ENCODE assay signal across 5 fruit fly cellular contexts in genomic region chrX:13396378-13397099, dm6.
A peak's percentile ranks its signal among the peaks of the same experiment; 100 is the strongest.
TF ChIP-seq lines count a peak whose summit lies in the region.

Gene Bcat, plus strand, starts transcription at chrX:13396899.

TF ChIP-seq in whole organism, adult, 20 proteins besides CTCF, POLR2A, EP300 and RAD21 (continued from another document):
- TF ChIP-seq cnc (optimal IDR thresholded peaks at IDR 0.05; lab: Kevin White, UChicago) (no peak), pad (GFP tag; optimal IDR thresholded peaks at IDR 0.05; lab: Kevin White, UChicago) (peak; percentile 40)

TF ChIP-seq in whole organism, embryonic, 481 proteins besides CTCF, POLR2A, EP300 and RAD21 (continued from another document and continues in another):
- TF ChIP-seq nerfin-1 (tag; optimal IDR thresholded peaks at IDR 0.05; lab: Kevin White, UChicago) (peak; percentile 23), C15 (GFP tag; IDR thresholded peaks at IDR 0.05; lab: Robert Waterston, UW) (no peak), CG17361 (GFP tag; IDR thresholded peaks at IDR 0.05; lab: Robert Waterston, UW) (peak; percentile 93), CG5180 (GFP tag; optimal IDR thresholded peaks at IDR 0.05; lab: Kevin White, UChicago) (peak; percentile 44), CG42726 (GFP tag; IDR thresholded peaks at IDR 0.05; lab: Robert Waterston, UW; ENCODE audit: partially characterized antibody) (no peak), pnt (GFP tag; optimal IDR thresholded peaks at IDR 0.05; lab: Kevin White, UChicago) (peak; percentile 22), dan (GFP tag; IDR thresholded peaks at IDR 0.05; lab: Robert Waterston, UW) (no peak), fu2 (GFP tag; optimal IDR thresholded peaks at IDR 0.05; lab: Kevin White, UChicago) (no peak), CG7786 (GFP tag; optimal IDR thresholded peaks at IDR 0.05; lab: Kevin White, UChicago) (peak; percentile 19), D (optimal IDR thresholded peaks at IDR 0.05; lab: Kevin White, UChicago) (no peak), D (GFP tag; optimal IDR thresholded peaks at IDR 0.05; lab: Kevin White, UChicago) (peak; percentile 40), CG1529 (GFP tag; optimal IDR thresholded peaks at IDR 0.05; lab: Kevin White, UChicago) (peak; percentile 2), Xrp1 (GFP tag; IDR thresholded peaks at IDR 0.05; lab: Robert Waterston, UW) (peak; percentile 34; the same call in 1 of the 2 replicates), Jarid2 (GFP tag; optimal IDR thresholded peaks at IDR 0.05; lab: Kevin White, UChicago) (peak; percentile 53), fd96Cb (tag; optimal IDR thresholded peaks at IDR 0.05; lab: Kevin White, UChicago) (peak; percentile 60), Oli (tag; optimal IDR thresholded peaks at IDR 0.05; lab: Kevin White, UChicago) (peak; percentile 87), CG4360 (GFP tag; IDR thresholded peaks at IDR 0.05; lab: Robert Waterston, UW) (no peak), slbo (GFP tag; IDR thresholded peaks at IDR 0.05; lab: Robert Waterston, UW) (peak; percentile 71), Elba2 (GFP tag; optimal IDR thresholded peaks at IDR 0.05; lab: Kevin White, UChicago) (no peak), CG13424 (tag; optimal IDR thresholded peaks at IDR 0.05; lab: Kevin White, UChicago) (peak; percentile 81), Fer1 (GFP tag; optimal IDR thresholded peaks at IDR 0.05; lab: Kevin White, UChicago) (peak; percentile 64), Blimp-1 (GFP tag; optimal IDR thresholded peaks at IDR 0.05; lab: Kevin White, UChicago) (peak; percentile 40), Hr3 (GFP tag; optimal IDR thresholded peaks at IDR 0.05; lab: Kevin White, UChicago) (peak; percentile 72), cg (GFP tag; optimal IDR thresholded peaks at IDR 0.05; lab: Kevin White, UChicago) (peak; percentile 65), dmrt11E (tag; optimal IDR thresholded peaks at IDR 0.05; lab: Kevin White, UChicago) (no peak), CG30431 (GFP tag; optimal IDR thresholded peaks at IDR 0.05; lab: Kevin White, UChicago) (peak; percentile 41), NC2α (GFP tag; optimal IDR thresholded peaks at IDR 0.05; lab: Kevin White, UChicago) (peak; percentile 4), pita (GFP tag; optimal IDR thresholded peaks at IDR 0.05; lab: Kevin White, UChicago) (no peak), pum (GFP tag; optimal IDR thresholded peaks at IDR 0.05; lab: Kevin White, UChicago) (no peak), CG7839 (tag; optimal IDR thresholded peaks at IDR 0.05; lab: Kevin White, UChicago) (peak; percentile 83), CG17385 (GFP tag; optimal IDR thresholded peaks at IDR 0.05; lab: Kevin White, UChicago) (peak; percentile 74), ken (GFP tag; IDR thresholded peaks at IDR 0.05; lab: Robert Waterston, UW) (no peak), dpn (GFP tag; optimal IDR thresholded peaks at IDR 0.05; lab: Kevin White, UChicago) (peak; percentile 18 to 55)

TF ChIP-seq in whole organism, prepupa, 60 proteins besides CTCF, POLR2A, EP300 and RAD21 (continued from another document and continues in another):
- TF ChIP-seq Gug (GFP tag; IDR thresholded peaks at IDR 0.05; lab: Robert Waterston, UW): no peak
- TF ChIP-seq CG7368 (GFP tag; optimal IDR thresholded peaks at IDR 0.05; lab: Kevin White, UChicago): peak; percentile 46
- TF ChIP-seq net (GFP tag; optimal IDR thresholded peaks at IDR 0.05; lab: Kevin White, UChicago): peak; percentile 68
- peak; percentile 78 for TF ChIP-seq CG6276 (GFP tag; optimal IDR thresholded peaks at IDR 0.05; lab: Kevin White, UChicago)
- TF ChIP-seq acj6 (GFP tag; optimal IDR thresholded peaks at IDR 0.05; lab: Kevin White, UChicago): peak; percentile 66
- TF ChIP-seq CG10631 (GFP tag; optimal IDR thresholded peaks at IDR 0.05; lab: Kevin White, UChicago): peak; percentile 67
- peak; percentile 60 for TF ChIP-seq Sox14 (GFP tag; optimal IDR thresholded peaks at IDR 0.05; lab: Kevin White, UChicago)
- peak; percentile 65 for TF ChIP-seq Hr4 (GFP tag; optimal IDR thresholded peaks at IDR 0.05; lab: Kevin White, UChicago)
- peak; percentile 26 for TF ChIP-seq Ets96B (tag; optimal IDR thresholded peaks at IDR 0.05; lab: Kevin White, UChicago)
- TF ChIP-seq CG6792 (GFP tag; optimal IDR thresholded peaks at IDR 0.05; lab: Kevin White, UChicago): peak; percentile 64
- TF ChIP-seq Met (GFP tag; optimal IDR thresholded peaks at IDR 0.05; lab: Kevin White, UChicago): peak; percentile 72
- peak; percentile 14 for TF ChIP-seq CG1621 (tag; optimal IDR thresholded peaks at IDR 0.05; lab: Kevin White, UChicago)
- TF ChIP-seq CG11902 (GFP tag; optimal IDR thresholded peaks at IDR 0.05; lab: Kevin White, UChicago): peak; percentile 46
- peak; percentile 64 for TF ChIP-seq pdm3 (GFP tag; optimal IDR thresholded peaks at IDR 0.05; lab: Kevin White, UChicago)
- peak; percentile 66 for TF ChIP-seq topi (GFP tag; optimal IDR thresholded peaks at IDR 0.05; lab: Kevin White, UChicago)
- TF ChIP-seq Ets21C (GFP tag; optimal IDR thresholded peaks at IDR 0.05; lab: Kevin White, UChicago): peak; percentile 47
- TF ChIP-seq ss (GFP tag; optimal IDR thresholded peaks at IDR 0.05; lab: Kevin White, UChicago): peak; percentile 34 to 35
- TF ChIP-seq dsx (GFP tag; optimal IDR thresholded peaks at IDR 0.05; lab: Kevin White, UChicago; ENCODE audit: poor library complexity, severe bottlenecking): peak; percentile 26
- peak; percentile 53; the same call in 2 of the 3 replicates for TF ChIP-seq eg (GFP tag; IDR thresholded peaks at IDR 0.05; lab: Robert Waterston, UW)
- TF ChIP-seq Lpt (GFP tag; optimal IDR thresholded peaks at IDR 0.05; lab: Kevin White, UChicago): no peak
- peak; percentile 62 for TF ChIP-seq achi (GFP tag; optimal IDR thresholded peaks at IDR 0.05; lab: Kevin White, UChicago)
- peak; percentile 84 for TF ChIP-seq esn (GFP tag; optimal IDR thresholded peaks at IDR 0.05; lab: Kevin White, UChicago)
- TF ChIP-seq CG15336 (GFP tag; IDR thresholded peaks at IDR 0.05; lab: Robert Waterston, UW): peak; percentile 38; the same call in 1 of the 2 replicates
- TF ChIP-seq fkh (GFP tag; optimal IDR thresholded peaks at IDR 0.05; lab: Kevin White, UChicago): peak; percentile 4
- TF ChIP-seq CG6854 (GFP tag; optimal IDR thresholded peaks at IDR 0.05; lab: Kevin White, UChicago): peak; percentile 81
- peak; percentile 86 for TF ChIP-seq Eip78C (GFP tag; lab: Kevin White, UChicago)
- peak; percentile 42 for TF ChIP-seq dac (GFP tag; optimal IDR thresholded peaks at IDR 0.05; lab: Kevin White, UChicago)
- peak; percentile 80 for TF ChIP-seq CG34406 (GFP tag; optimal IDR thresholded peaks at IDR 0.05; lab: Kevin White, UChicago)
- peak; percentile 66 for TF ChIP-seq CG8632 (GFP tag; optimal IDR thresholded peaks at IDR 0.05; lab: Kevin White, UChicago)
- TF ChIP-seq CG8319 (GFP tag; optimal IDR thresholded peaks at IDR 0.05; lab: Kevin White, UChicago): peak; percentile 25
- TF ChIP-seq Hr38 (GFP tag; optimal IDR thresholded peaks at IDR 0.05; lab: Kevin White, UChicago): no peak
- TF ChIP-seq cyc (GFP tag; optimal IDR thresholded peaks at IDR 0.05; lab: Kevin White, UChicago): peak; percentile 60
- peak; percentile 40 for TF ChIP-seq CG11762 (GFP tag; optimal IDR thresholded peaks at IDR 0.05; lab: Kevin White, UChicago; ENCODE audit: insufficient read depth)

TF ChIP-seq in whole organism, pupa, 21 proteins besides CTCF, POLR2A, EP300 and RAD21 (continued from another document):
- TF ChIP-seq Ets98B (GFP tag; IDR thresholded peaks at IDR 0.05; lab: Robert Waterston, UW): no peak; the same call in 1 of the 2 replicates

TF ChIP-seq in whole organism, wandering third instar larva, 38 proteins besides CTCF, POLR2A, EP300 and RAD21 (continued from another document):
- TF ChIP-seq Rel (GFP tag; optimal IDR thresholded peaks at IDR 0.05; lab: Kevin White, UChicago): no peak
- peak; percentile 52 for TF ChIP-seq Rel (tag; optimal IDR thresholded peaks at IDR 0.05; lab: Kevin White, UChicago)
- no peak for TF ChIP-seq lola (GFP tag; optimal IDR thresholded peaks at IDR 0.05; lab: Kevin White, UChicago)
- peak; percentile 43 for TF ChIP-seq rgr (GFP tag; optimal IDR thresholded peaks at IDR 0.05; lab: Kevin White, UChicago)
- TF ChIP-seq Dfd (GFP tag; optimal IDR thresholded peaks at IDR 0.05; lab: Kevin White, UChicago): no peak
- TF ChIP-seq sage (GFP tag; optimal IDR thresholded peaks at IDR 0.05; lab: Kevin White, UChicago): no peak
- TF ChIP-seq OdsH (GFP tag; optimal IDR thresholded peaks at IDR 0.05; lab: Kevin White, UChicago): peak; percentile 56
